Fruit fly (Drosophila melanogaster) whole organism, prepupa: ENCODE results near the gene Tgt.

Experiments
- Blimp-1 ChIP-seq: fragments of 200-800 bp; sonication (Bioruptor generic); optimal IDR thresholded peaks from 3 replicates; lab custom pipeline; 2017; ENCODE audit warnings: missing biosample characterization, missing genetic modification characterization, mild to moderate bottlenecking, moderate library complexity, missing genetic modification reagents
- CG10669 ChIP-seq: fragments of 200-800 bp; sonication (Bioruptor generic); optimal IDR thresholded peaks from 3 replicates; lab custom pipeline; 2018; ENCODE audit warnings: missing biosample characterization, mild to moderate bottlenecking, missing genetic modification characterization, moderate library complexity
- CG11294 ChIP-seq: fragments of 200-800 bp; sonication (Bioruptor generic); IDR thresholded peaks from 2 replicates; pipeline ENCODE4 v1.3.6; 2022; ENCODE audit warnings: missing biosample characterization, missing genetic modification characterization
- CG15336 ChIP-seq: fragments of 200-800 bp; sonication (Bioruptor generic); IDR thresholded peaks from 2 replicates; pipeline ENCODE4 v1.3.6; 2022; ENCODE audit warnings: missing biosample characterization, missing genetic modification characterization
- CG16779 ChIP-seq: fragments of 200-800 bp; sonication (Bioruptor generic); optimal IDR thresholded peaks from 3 replicates; lab custom pipeline; 2017; ENCODE audit warnings: missing biosample characterization, mild to moderate bottlenecking, missing genetic modification characterization
- CG32006 ChIP-seq: fragments of 200-800 bp; sonication (Bioruptor generic); optimal IDR thresholded peaks from 3 replicates; lab custom pipeline; 2017; ENCODE audit warnings: missing biosample characterization, mild to moderate bottlenecking, missing genetic modification characterization
- CG34406 ChIP-seq: fragments of 200-800 bp; sonication (Bioruptor generic); optimal IDR thresholded peaks from 3 replicates; lab custom pipeline; 2016; ENCODE audit warnings: missing biosample characterization, missing genetic modification characterization
- CG3919 ChIP-seq: fragments of 200-800 bp; sonication (Bioruptor generic); optimal IDR thresholded peaks from 3 replicates; lab custom pipeline; 2016; ENCODE audit warnings: missing biosample characterization, missing genetic modification characterization
- CG4318 ChIP-seq: fragments of 200-800 bp; sonication (Bioruptor generic); optimal IDR thresholded peaks from 3 replicates; lab custom pipeline; 2017; ENCODE audit warnings: missing biosample characterization, mild to moderate bottlenecking, missing genetic modification characterization
- CG6163 ChIP-seq: fragments of 200-800 bp; sonication (Bioruptor generic); IDR thresholded peaks from 3 replicates; pipeline ENCODE4 v1.3.6; 2022; ENCODE audit warnings: missing biosample characterization, missing genetic modification characterization
- CG6792 ChIP-seq: fragments of 200-800 bp; sonication (Bioruptor generic); optimal IDR thresholded peaks from 3 replicates; lab custom pipeline; 2016; ENCODE audit warnings: missing biosample characterization, missing genetic modification characterization
- CG6808 ChIP-seq: fragments of 200-800 bp; sonication (Bioruptor generic); optimal IDR thresholded peaks from 3 replicates; lab custom pipeline; 2017; ENCODE audit warnings: missing biosample characterization, missing genetic modification characterization, mild to moderate bottlenecking, moderate library complexity, missing genetic modification reagents
- CG6854 ChIP-seq: fragments of 200-800 bp; sonication (Bioruptor generic); optimal IDR thresholded peaks from 2 replicates; lab custom pipeline; 2017; ENCODE audit warnings: missing biosample characterization, mild to moderate bottlenecking, missing genetic modification characterization
- CG8119 ChIP-seq: fragments of 200-800 bp; sonication (Bioruptor generic); IDR thresholded peaks from 3 replicates; pipeline ENCODE4 v1.3.6; 2022; ENCODE audit warnings: missing biosample characterization, missing genetic modification characterization
- CG8319 ChIP-seq: fragments of 200-800 bp; sonication (Bioruptor generic); optimal IDR thresholded peaks from 3 replicates; lab custom pipeline; 2016; ENCODE audit warnings: missing biosample characterization, missing genetic modification characterization
- Eip75B ChIP-seq: fragments of 200-800 bp; sonication (Bioruptor generic); optimal IDR thresholded peaks from 3 replicates; lab custom pipeline; 2016; ENCODE audit warnings: missing biosample characterization, missing genetic modification characterization
- Eip78C ChIP-seq: fragments of 200-800 bp; sonication (Bioruptor generic); peaks from one replicate; lab custom pipeline; 2016; ENCODE audit warnings: missing biosample characterization, missing genetic modification characterization
- Eip93F ChIP-seq: fragments of 200-800 bp; sonication (Bioruptor generic); optimal IDR thresholded peaks from 2 replicates; lab custom pipeline; 2016; ENCODE audit warnings: missing biosample characterization, mild to moderate bottlenecking, missing genetic modification characterization
- Ets96B ChIP-seq: fragments of 200-800 bp; optimal IDR thresholded peaks from 2 replicates; lab custom pipeline; 2019; ENCODE audit warnings: missing biosample characterization, mild to moderate bottlenecking, missing genetic modification characterization, moderate library complexity
- Hr39 ChIP-seq: fragments of 200-800 bp; sonication (Bioruptor generic); optimal IDR thresholded peaks from 2 replicates; lab custom pipeline; 2016; ENCODE audit warnings: missing biosample characterization, missing genetic modification characterization
- Hr4 ChIP-seq: fragments of 200-800 bp; sonication (Bioruptor generic); optimal IDR thresholded peaks from 3 replicates; lab custom pipeline; 2016; ENCODE audit warnings: missing biosample characterization, missing genetic modification characterization
- Lpt ChIP-seq: fragments of 200-800 bp; sonication (Bioruptor generic); optimal IDR thresholded peaks from 3 replicates; lab custom pipeline; 2016; ENCODE audit warnings: missing biosample characterization, missing genetic modification characterization
- Met ChIP-seq: fragments of 200-800 bp; sonication (Bioruptor generic); optimal IDR thresholded peaks from 3 replicates; lab custom pipeline; 2016; ENCODE audit warnings: missing biosample characterization, missing genetic modification characterization
- OdsH ChIP-seq: fragments of 200-800 bp; sonication (Bioruptor generic); optimal IDR thresholded peaks from 3 replicates; lab custom pipeline; 2016; ENCODE audit warnings: missing biosample characterization, missing genetic modification characterization
- Smox ChIP-seq: fragments of 200-800 bp; sonication (Bioruptor generic); optimal IDR thresholded peaks from 3 replicates; lab custom pipeline; 2016; ENCODE audit warnings: missing biosample characterization, missing genetic modification characterization
- Sox14 ChIP-seq: fragments of 200-800 bp; sonication (Bioruptor generic); optimal IDR thresholded peaks from 3 replicates; lab custom pipeline; 2016; ENCODE audit warnings: missing biosample characterization, missing genetic modification characterization
- Sox15 ChIP-seq: fragments of 200-800 bp; sonication (Bioruptor generic); optimal IDR thresholded peaks from 3 replicates; lab custom pipeline; 2016; ENCODE audit warnings: missing biosample characterization, missing genetic modification characterization
- achi ChIP-seq: fragments of 200-800 bp; sonication (Bioruptor generic); optimal IDR thresholded peaks from 3 replicates; lab custom pipeline; 2016; ENCODE audit warnings: missing biosample characterization, missing genetic modification characterization
- cyc ChIP-seq: fragments of 200-800 bp; sonication (Bioruptor generic); optimal IDR thresholded peaks from 3 replicates; lab custom pipeline; 2016; ENCODE audit warnings: missing biosample characterization, missing genetic modification characterization
- dac ChIP-seq: fragments of 200-800 bp; sonication (Bioruptor generic); optimal IDR thresholded peaks from 2 replicates; lab custom pipeline; 2017; ENCODE audit warnings: missing biosample characterization, mild to moderate bottlenecking, missing genetic modification characterization
- dsx ChIP-seq: fragments of 200-800 bp; optimal IDR thresholded peaks from 3 replicates; lab custom pipeline; 2019; ENCODE audit warnings: missing biosample characterization, mild to moderate bottlenecking, missing genetic modification characterization, moderate library complexity; ENCODE audit not compliant: poor library complexity, severe bottlenecking
- fkh ChIP-seq: fragments of 200-800 bp; sonication (Bioruptor generic); optimal IDR thresholded peaks from 3 replicates; lab custom pipeline; 2017; ENCODE audit warnings: missing biosample characterization, mild to moderate bottlenecking, missing genetic modification characterization, moderate library complexity
- net ChIP-seq: fragments of 200-800 bp; sonication (Bioruptor generic); optimal IDR thresholded peaks from 3 replicates; lab custom pipeline; 2016; ENCODE audit warnings: missing biosample characterization, missing genetic modification characterization
- salr ChIP-seq, 2 experiments: fragments of 200-800 bp; sonication (Bioruptor generic); optimal IDR thresholded peaks; 3 replicates each; lab custom pipeline; 2016 to 2018; ENCODE audit warnings: missing biosample characterization in 2 of 2, missing genetic modification characterization in 2 of 2, mild to moderate bottlenecking in 1 of 2
- spab ChIP-seq: fragments of 200-800 bp; sonication (Bioruptor generic); optimal IDR thresholded peaks from 2 replicates; lab custom pipeline; 2017; ENCODE audit warnings: missing biosample characterization, mild to moderate bottlenecking, missing genetic modification characterization, missing genetic modification reagents
- ss ChIP-seq, 2 experiments: fragments of 200-800 bp; sonication (Bioruptor generic); optimal IDR thresholded peaks; 2 replicates in 1 of 2; 3 replicates in 1 of 2; lab custom pipeline; 2017 to 2018; ENCODE audit warnings: mild to moderate bottlenecking in 2 of 2, missing biosample characterization in 2 of 2, missing genetic modification characterization in 2 of 2, moderate library complexity in 1 of 2
- svp ChIP-seq: fragments of 200-800 bp; sonication (Bioruptor generic); peaks from one replicate; lab custom pipeline; 2016; ENCODE audit warnings: missing biosample characterization, missing genetic modification characterization
- topi ChIP-seq: fragments of 200-800 bp; sonication (Bioruptor generic); optimal IDR thresholded peaks from 3 replicates; lab custom pipeline; 2016; ENCODE audit warnings: missing biosample characterization, missing genetic modification characterization
- vri ChIP-seq: fragments of 200-800 bp; sonication (Bioruptor generic); optimal IDR thresholded peaks from 3 replicates; lab custom pipeline; 2016; ENCODE audit warnings: missing biosample characterization, mild to moderate bottlenecking, missing genetic modification characterization

Gene Tgt

DNA sequence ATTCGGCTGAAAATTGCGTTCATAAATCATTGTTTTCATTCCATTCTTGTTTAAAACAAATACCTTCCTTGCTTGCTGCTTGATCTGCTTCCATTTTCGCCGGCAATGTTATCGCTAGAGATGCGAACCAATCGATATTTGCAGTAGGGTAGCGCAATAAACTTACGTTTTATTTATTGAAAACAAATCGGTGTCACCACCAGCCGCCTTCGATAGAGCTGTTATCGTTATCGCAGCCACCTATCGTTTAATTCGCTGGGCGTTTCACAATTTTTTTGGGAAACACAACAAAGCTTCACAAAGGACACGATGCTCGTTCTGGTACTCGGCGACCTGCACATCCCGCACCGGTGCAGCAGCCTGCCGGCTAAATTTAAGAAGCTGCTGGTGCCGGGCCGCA lies 33.3 kb upstream of the Tgt start, which contains the start of the genes Tfb4 and Vps29 (continued):
- TF ChIP-seq Blimp-1 (GFP tag; lab: Kevin White, UChicago) (no peak), CG11294 (no peak), CG4318 (no peak), CG8319 (GFP tag; lab: Kevin White, UChicago) (no peak), cyc (GFP tag; lab: Kevin White, UChicago) (no peak)

DNA sequence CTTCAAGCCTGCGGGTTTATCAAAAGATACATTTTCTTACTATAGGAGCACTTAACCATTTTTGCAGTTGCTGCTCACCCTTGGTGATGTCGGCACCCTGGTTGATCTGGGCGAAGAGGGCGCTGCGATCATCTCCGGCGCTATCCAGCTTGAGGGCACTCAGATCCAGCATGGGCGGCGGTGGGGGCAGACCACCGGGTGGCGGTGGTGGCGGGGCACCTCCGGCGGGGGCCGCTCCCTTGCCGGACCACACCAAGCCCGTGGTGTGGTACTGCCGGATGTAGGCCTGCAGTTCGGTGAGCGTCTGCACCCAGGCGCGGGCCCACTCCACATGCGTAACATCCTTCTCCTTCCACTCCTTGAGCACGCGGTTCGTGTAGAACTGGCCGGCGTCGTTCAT lies 31.2 kb upstream of the Tgt start:
- TF ChIP-seq svp (GFP tag; lab: Kevin White, UChicago) (no peak), cyc (GFP tag; lab: Kevin White, UChicago) (no peak), CG11294 (no peak), CG16779 (tag; lab: Kevin White, UChicago) (no peak), CG6792 (GFP tag; lab: Kevin White, UChicago) (no peak), net (GFP tag; lab: Kevin White, UChicago) (no peak), CG6854 (GFP tag; lab: Kevin White, UChicago) (no peak)

DNA sequence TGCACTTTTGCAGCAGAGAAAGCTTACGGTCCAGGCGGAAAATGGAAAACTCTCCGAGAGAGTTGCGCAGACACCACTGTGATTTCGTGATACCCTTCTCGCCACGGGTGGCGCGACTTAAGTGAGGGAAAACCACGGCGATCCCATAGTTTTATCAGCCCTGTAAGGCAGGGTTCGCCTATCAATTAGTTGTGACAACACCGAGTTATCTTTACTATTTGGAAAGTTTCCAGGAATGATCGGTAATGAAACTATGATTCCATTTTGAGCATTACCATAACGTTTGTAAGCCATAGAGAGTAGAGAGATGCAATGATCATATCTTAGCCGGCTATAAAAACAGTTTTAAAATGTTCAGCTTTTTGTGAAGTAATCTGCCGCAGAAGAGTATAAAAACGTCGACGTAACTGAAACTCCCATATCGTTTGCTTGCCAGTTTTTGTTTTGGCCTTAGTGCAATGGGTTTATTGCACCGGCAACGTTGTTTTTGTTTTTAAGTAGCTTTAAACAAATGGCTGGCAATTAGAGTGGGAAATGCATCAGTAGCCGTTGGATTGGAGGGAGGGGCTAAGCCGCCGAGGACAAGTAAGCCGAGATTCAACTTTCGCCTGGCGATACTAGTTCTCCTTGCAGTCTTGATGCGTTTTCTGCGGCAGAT lies 27.1 kb upstream of the Tgt start:
- TF ChIP-seq CG10669 (GFP tag; lab: Kevin White, UChicago) (no peak), CG16779 (tag; lab: Kevin White, UChicago) (no peak), CG11294 (no peak), fkh (GFP tag; lab: Kevin White, UChicago) (no peak), dac (GFP tag; lab: Kevin White, UChicago) (peak; percentile 59), CG8119 (peak; percentile 77), salr (GFP tag; optimal IDR thresholded peaks at IDR 0.05; lab: Kevin White, UChicago) (peak in 1 of 2 experiments; percentile 24), CG32006 (GFP tag; lab: Kevin White, UChicago) (peak; percentile 77), achi (GFP tag; lab: Kevin White, UChicago) (no peak), CG34406 (GFP tag; lab: Kevin White, UChicago) (no peak), svp (GFP tag; lab: Kevin White, UChicago) (no peak), Eip78C (peak; percentile 60)

DNA sequence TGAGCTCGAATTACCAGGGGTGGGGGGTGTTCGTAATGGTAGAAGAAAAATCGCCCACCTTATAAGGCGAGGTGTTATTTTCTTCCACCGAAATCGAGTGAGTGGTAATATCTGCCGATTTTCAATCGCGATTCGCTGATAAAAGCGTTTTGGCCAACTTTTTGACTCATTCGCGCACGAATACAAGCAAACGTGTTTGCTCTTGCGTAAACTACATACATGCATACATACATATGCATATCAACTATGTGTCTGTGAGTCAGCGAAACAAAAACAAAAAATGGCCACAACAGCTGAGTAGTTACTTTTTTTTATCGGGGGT lies 26.5 kb upstream of the Tgt start:
- TF ChIP-seq vri (GFP tag; lab: Kevin White, UChicago) = peak; percentile 40
- peak; percentile 7 for TF ChIP-seq CG3919 (GFP tag; lab: Kevin White, UChicago)
- no peak for TF ChIP-seq CG6854 (GFP tag; lab: Kevin White, UChicago)
- TF ChIP-seq, all 60 proteins: peak for 2

DNA sequence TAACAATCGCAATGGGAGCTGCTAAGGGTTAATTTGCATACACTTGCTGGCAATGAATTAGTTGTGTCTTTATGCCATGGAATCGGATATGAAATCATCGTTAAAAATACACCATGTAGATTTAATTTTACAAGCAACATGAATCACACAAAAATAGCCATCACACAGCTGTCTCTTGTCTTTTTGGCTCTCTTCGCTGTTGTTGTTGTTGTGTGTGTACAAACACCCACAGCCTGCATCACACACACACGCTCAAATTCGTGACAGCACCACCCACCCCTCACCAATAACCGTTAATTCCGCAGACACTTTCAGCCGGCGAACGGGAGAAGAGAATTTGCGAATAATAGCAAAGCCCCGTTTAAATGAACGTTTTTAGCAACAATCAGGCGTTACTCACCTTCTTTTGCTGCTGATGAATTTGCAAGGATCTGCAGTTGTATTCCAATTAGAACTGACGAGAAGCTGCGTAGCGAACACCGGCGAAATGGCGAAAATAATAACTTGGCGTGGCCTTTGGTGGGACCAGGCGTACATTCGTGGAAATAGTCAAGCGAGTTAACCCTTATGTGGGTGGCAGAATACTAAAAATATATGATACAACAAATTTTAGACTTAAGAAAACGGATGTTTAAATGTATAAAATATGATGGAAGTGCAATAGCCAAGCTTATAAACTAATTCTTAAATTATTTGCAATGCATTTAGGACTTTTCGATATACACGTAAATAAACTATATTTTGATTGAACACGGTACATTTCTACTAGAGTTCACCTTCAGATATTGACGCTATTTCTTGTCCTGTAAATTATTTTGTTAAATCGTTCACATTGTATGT lies 26.0 kb upstream of the Tgt start, which contains the start of gene capt:
Gene capt, minus strand, starts transcription at position 584 of the 840 bp plus-strand sequence.
- no peak for TF ChIP-seq OdsH (GFP tag; lab: Kevin White, UChicago)
- peak; percentile 54 for TF ChIP-seq cyc (GFP tag; lab: Kevin White, UChicago)
- peak; percentile 66 for TF ChIP-seq Eip78C
- peak; percentile 18 for TF ChIP-seq vri (GFP tag; lab: Kevin White, UChicago)
- TF ChIP-seq CG6808 (GFP tag; lab: Kevin White, UChicago) = peak; percentile 7
- TF ChIP-seq Smox = no peak
- peak; percentile 33 for TF ChIP-seq Sox14 (GFP tag; lab: Kevin White, UChicago)
- no peak for TF ChIP-seq Eip93F (GFP tag; lab: Kevin White, UChicago)
- no peak for TF ChIP-seq dsx
- no peak for TF ChIP-seq spab
- TF ChIP-seq topi (GFP tag; lab: Kevin White, UChicago) = peak; percentile 27
- TF ChIP-seq CG6163 (GFP tag; lab: Robert Waterston, UW) = peak; percentile 37; the same call in 1 of the 3 replicates
- TF ChIP-seq CG8319 (GFP tag; lab: Kevin White, UChicago) = no peak
- no peak for TF ChIP-seq Eip75B (GFP tag; lab: Kevin White, UChicago)
- TF ChIP-seq Lpt = no peak
- no peak for TF ChIP-seq Hr4 (GFP tag; lab: Kevin White, UChicago)
- TF ChIP-seq CG15336 = peak; percentile 37; the same call in 1 of the 2 replicates
- peak; percentile 66 for TF ChIP-seq Hr39 (GFP tag; lab: Kevin White, UChicago)
- TF ChIP-seq Sox15 = peak; percentile 8
- TF ChIP-seq CG34406 (GFP tag; lab: Kevin White, UChicago) = peak; percentile 27
- peak; percentile 33 to 50 for TF ChIP-seq ss (GFP tag; optimal IDR thresholded peaks at IDR 0.05; lab: Kevin White, UChicago)
- TF ChIP-seq svp (GFP tag; lab: Kevin White, UChicago) = peak; percentile 74
- peak; percentile 33 for TF ChIP-seq Ets96B
- no peak for TF ChIP-seq CG11294
- peak; percentile 59 for TF ChIP-seq Met (GFP tag; lab: Kevin White, UChicago)
- no peak for TF ChIP-seq CG32006 (GFP tag; lab: Kevin White, UChicago)
